Fruit fly (Drosophila melanogaster) whole organism, pupa: Measurements from ENCODE around the gene CG5003.

Experiments
- CG10348 ChIP-seq: fragments of 200-800 bp; sonication (Bioruptor generic); IDR thresholded peaks from 2 replicates; pipeline ENCODE4 v1.3.6; 2022; ENCODE audit warnings: missing biosample characterization, missing genetic modification characterization
- CG12605 ChIP-seq: fragments of 200-800 bp; sonication (Bioruptor generic); IDR thresholded peaks from 2 replicates; pipeline ENCODE4 v1.3.6; 2022; ENCODE audit warnings: missing biosample characterization, missing genetic modification characterization
- CG13204 ChIP-seq: fragments of 200-800 bp; sonication (Bioruptor generic); optimal IDR thresholded peaks from 2 replicates; lab custom pipeline; 2018; ENCODE audit warnings: missing biosample characterization, mild to moderate bottlenecking, missing genetic modification characterization, moderate library complexity
- CG14655 ChIP-seq: fragments of 200-800 bp; sonication (Bioruptor generic); optimal IDR thresholded peaks from 3 replicates; lab custom pipeline; 2017; ENCODE audit warnings: mild to moderate bottlenecking, missing biosample characterization, missing genetic modification reagents, missing genetic modification characterization
- CG15710 ChIP-seq: fragments of 200-800 bp; sonication (Bioruptor generic); optimal IDR thresholded peaks from 2 replicates; lab custom pipeline; 2018; ENCODE audit warnings: missing biosample characterization, mild to moderate bottlenecking, missing genetic modification characterization, moderate library complexity
- CG17806 ChIP-seq: fragments of 200-800 bp; sonication (Bioruptor generic); optimal IDR thresholded peaks from 2 replicates; lab custom pipeline; 2018; ENCODE audit warnings: missing biosample characterization, mild to moderate bottlenecking, missing genetic modification characterization, moderate library complexity
- CG32121 ChIP-seq: fragments of 200-800 bp; sonication (Bioruptor generic); IDR thresholded peaks from 2 replicates; pipeline ENCODE4 v1.3.6; 2022; ENCODE audit warnings: missing biosample characterization, missing genetic modification characterization
- CG34367 ChIP-seq: fragments of 200-800 bp; sonication (Bioruptor generic); optimal IDR thresholded peaks from 2 replicates; lab custom pipeline; 2018; ENCODE audit warnings: missing biosample characterization, mild to moderate bottlenecking, missing genetic modification characterization
- CG4496 ChIP-seq: fragments of 200-800 bp; sonication (Bioruptor generic); IDR thresholded peaks from 3 replicates; pipeline ENCODE4 v1.3.6; 2022; ENCODE audit warnings: missing biosample characterization, missing genetic modification characterization
- CG8159 ChIP-seq: fragments of 200-800 bp; sonication (Bioruptor generic); optimal IDR thresholded peaks from 3 replicates; lab custom pipeline; 2018; ENCODE audit warnings: missing biosample characterization, mild to moderate bottlenecking, missing genetic modification characterization, moderate library complexity
- CG8301 ChIP-seq: fragments of 200-800 bp; sonication (Bioruptor generic); optimal IDR thresholded peaks from 2 replicates; lab custom pipeline; 2018; ENCODE audit warnings: missing biosample characterization, mild to moderate bottlenecking, missing genetic modification characterization
- CG9948 ChIP-seq: fragments of 200-800 bp; sonication (Bioruptor generic); optimal IDR thresholded peaks from 2 replicates; lab custom pipeline; 2018; ENCODE audit warnings: missing biosample characterization, mild to moderate bottlenecking, missing genetic modification characterization, moderate library complexity
- D1 ChIP-seq: fragments of 200-800 bp; sonication (Bioruptor generic); optimal IDR thresholded peaks from 2 replicates; lab custom pipeline; 2018; ENCODE audit warnings: missing biosample characterization, mild to moderate bottlenecking, missing genetic modification characterization, moderate library complexity
- EcR ChIP-seq: fragments of 200-800 bp; sonication (Bioruptor generic); optimal IDR thresholded peaks from 3 replicates; lab custom pipeline; 2019; ENCODE audit warnings: missing biosample characterization, missing genetic modification characterization, mild to moderate bottlenecking, moderate library complexity, missing genetic modification reagents
- Ets98B ChIP-seq: fragments of 200-800 bp; sonication (Bioruptor generic); IDR thresholded peaks from 2 replicates; pipeline ENCODE4 v1.3.6; 2022; ENCODE audit warnings: missing biosample characterization, missing genetic modification characterization
- Pif1A ChIP-seq: fragments of 200-800 bp; sonication (Bioruptor generic); optimal IDR thresholded peaks from 3 replicates; lab custom pipeline; 2016; ENCODE audit warnings: missing biosample characterization, missing genetic modification characterization
- Pif1B ChIP-seq: fragments of 200-800 bp; sonication (Bioruptor generic); optimal IDR thresholded peaks from 3 replicates; lab custom pipeline; 2016; ENCODE audit warnings: missing biosample characterization, missing genetic modification characterization
- Snoo ChIP-seq: fragments of 200-800 bp; sonication (Bioruptor generic); optimal IDR thresholded peaks from 3 replicates; lab custom pipeline; 2017; ENCODE audit warnings: missing biosample characterization, mild to moderate bottlenecking, missing genetic modification characterization, inconsistent platforms
- fd96Ca ChIP-seq: fragments of 200-800 bp; sonication (Bioruptor generic); IDR thresholded peaks from 3 replicates; pipeline ENCODE4 v1.3.6; 2022; ENCODE audit warnings: missing biosample characterization, missing genetic modification characterization
- gl ChIP-seq: fragments of 200-800 bp; sonication (Bioruptor generic); optimal IDR thresholded peaks from 2 replicates; lab custom pipeline; 2018; ENCODE audit warnings: missing biosample characterization, mild to moderate bottlenecking, missing genetic modification characterization
- rn ChIP-seq: fragments of 200-800 bp; sonication (Bioruptor generic); IDR thresholded peaks from 2 replicates; pipeline ENCODE4 v1.3.6; 2022; ENCODE audit warnings: missing biosample characterization, missing genetic modification characterization

Gene CG5003

dm6 chr3R:27922673-27923175 is 6.4 kb upstream of the CG5003 start, which contains the start of gene RpL4:
Gene RpL4, plus strand, starts transcription at chr3R:27922821.
- TF ChIP-seq CG13204 (GFP tag; lab: Kevin White, UChicago) = no peak
- peak; percentile 65 for TF ChIP-seq CG15710 (tag; lab: Kevin White, UChicago)
- TF ChIP-seq CG17806 (tag; lab: Kevin White, UChicago) = no peak
- TF ChIP-seq CG9948 (tag; lab: Kevin White, UChicago) = peak; percentile 3
- TF ChIP-seq CG12605 (GFP tag; lab: Robert Waterston, UW) = peak; percentile 67; the same call in 1 of the 2 replicates
- no peak for TF ChIP-seq CG10348
- TF ChIP-seq CG32121 (GFP tag; lab: Robert Waterston, UW) = 0 out of 2 replicates have a peak, but pooled peaks have one; percentile 40
- peak; percentile 76 for TF ChIP-seq Pif1A
- TF ChIP-seq CG14655 (GFP tag; lab: Kevin White, UChicago) = no peak
- peak; percentile 80 for TF ChIP-seq CG34367 (tag; lab: Kevin White, UChicago)
- TF ChIP-seq fd96Ca (GFP tag; lab: Robert Waterston, UW) = peak; percentile 6; the same call in 1 of the 3 replicates
- TF ChIP-seq CG4496 (GFP tag; lab: Robert Waterston, UW) = peak; percentile 85
- no peak for TF ChIP-seq D1 (tag; lab: Kevin White, UChicago)
- peak; percentile 8 for TF ChIP-seq gl
- peak; percentile 47 for TF ChIP-seq CG8159 (tag; lab: Kevin White, UChicago)
- TF ChIP-seq EcR (GFP tag; lab: Kevin White, UChicago) = no peak
- peak; percentile 59 for TF ChIP-seq Ets98B
- peak; percentile 62; the same call in 1 of the 2 replicates for TF ChIP-seq rn
- TF ChIP-seq CG8301 = no peak
- peak; percentile 92 for TF ChIP-seq Snoo (tag; lab: Kevin White, UChicago)
- TF ChIP-seq Pif1B (GFP tag; lab: Kevin White, UChicago) = peak; percentile 40

- no peak for TF ChIP-seq D1 (tag; lab: Kevin White, UChicago)
- no peak for TF ChIP-seq CG8159 (tag; lab: Kevin White, UChicago)
- no peak for TF ChIP-seq gl
- TF ChIP-seq EcR (GFP tag; lab: Kevin White, UChicago) = no peak
- TF ChIP-seq CG17806 (tag; lab: Kevin White, UChicago) = no peak
- TF ChIP-seq CG10348 = no peak
- no peak for TF ChIP-seq Pif1A
- TF ChIP-seq fd96Ca (GFP tag; lab: Robert Waterston, UW) = no peak
- no peak for TF ChIP-seq Snoo (tag; lab: Kevin White, UChicago)
- TF ChIP-seq CG4496 (GFP tag; lab: Robert Waterston, UW) = no peak
- no peak for TF ChIP-seq CG34367 (tag; lab: Kevin White, UChicago)
- TF ChIP-seq CG14655 (GFP tag; lab: Kevin White, UChicago) = no peak
- no peak for TF ChIP-seq CG32121 (GFP tag; lab: Robert Waterston, UW)
- TF ChIP-seq Pif1B (GFP tag; lab: Kevin White, UChicago) = no peak
- no peak for TF ChIP-seq CG13204 (GFP tag; lab: Kevin White, UChicago)
- no peak for TF ChIP-seq Ets98B
- TF ChIP-seq rn = no peak
- TF ChIP-seq CG9948 (tag; lab: Kevin White, UChicago) = no peak
- TF ChIP-seq CG8301 = no peak
- TF ChIP-seq CG12605 (GFP tag; lab: Robert Waterston, UW) = no peak
Observed at dm6 chr3R:27921982-27922672, 5.8 kb upstream of the CG5003 start, which contains the start of gene BCAS2. Gene BCAS2, minus strand, starts transcription at chr3R:27922356.

DNA sequence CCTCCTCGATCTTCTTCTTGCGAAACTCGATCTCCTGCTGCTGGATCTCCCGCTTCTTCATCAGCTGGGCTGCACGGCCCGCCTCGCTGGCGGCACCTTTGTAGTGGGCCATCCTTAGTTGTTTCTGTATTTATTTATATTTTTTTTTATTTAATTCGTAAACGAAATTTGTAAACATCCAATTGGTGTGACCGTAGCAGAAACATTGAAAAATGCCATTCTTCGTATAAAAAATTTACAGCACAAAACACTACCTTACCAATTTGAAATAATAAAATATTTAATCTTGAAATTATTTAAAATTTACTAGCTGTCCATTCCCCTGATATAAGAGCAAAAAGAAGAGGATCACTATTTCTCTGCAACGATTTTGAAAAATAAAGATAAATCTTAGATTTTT is 4.6 kb upstream of the CG5003 start, which contains the start of gene CG12259:
TSS of gene CG12259 (minus strand) at position 207 of the 400 bp plus-strand sequence.
- TF ChIP-seq Pif1B (GFP tag; lab: Kevin White, UChicago) (no peak), Ets98B (no peak), CG8159 (tag; lab: Kevin White, UChicago) (no peak), CG13204 (GFP tag; lab: Kevin White, UChicago) (no peak), rn (no peak), fd96Ca (GFP tag; lab: Robert Waterston, UW) (no peak), Pif1A (no peak), CG10348 (no peak), CG15710 (tag; lab: Kevin White, UChicago) (no peak), CG14655 (GFP tag; lab: Kevin White, UChicago) (no peak)

DNA sequence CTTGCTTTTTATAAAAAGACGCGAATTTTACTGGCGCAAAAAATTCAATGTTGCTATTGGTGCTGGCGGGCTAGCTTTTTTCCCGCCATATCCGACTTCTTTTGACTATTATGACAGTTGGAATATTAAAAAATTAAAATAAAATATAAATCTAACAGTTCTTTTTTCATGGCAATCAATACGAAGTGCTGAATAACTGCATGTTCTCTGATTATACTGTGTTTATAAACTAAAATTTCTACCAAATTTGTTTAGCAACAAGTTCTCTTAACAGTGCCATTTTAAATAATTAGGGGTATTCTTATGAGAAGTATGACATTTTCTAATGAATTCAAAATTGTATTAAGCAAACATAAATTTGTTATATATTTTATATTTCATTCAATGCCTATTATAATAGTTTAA is 3.1 kb upstream of the CG5003 start, which contains the start of gene Boh1:
TSS of gene Boh1 (minus strand) at position 76 of the 405 bp plus-strand sequence.
- peak; percentile 39 for TF ChIP-seq Snoo (tag; lab: Kevin White, UChicago)
- TF ChIP-seq rn = no peak
- peak; percentile 46 for TF ChIP-seq CG8159 (tag; lab: Kevin White, UChicago)

dm6 chr3R:27912147-27912546 is 4.2 kb downstream of the CG5003 start, which contains the start of gene mil:
Gene mil, plus strand, starts transcription at chr3R:27912447.
- TF ChIP-seq fd96Ca (GFP tag; lab: Robert Waterston, UW) = no peak
- no peak for TF ChIP-seq D1 (tag; lab: Kevin White, UChicago)
- no peak for TF ChIP-seq Pif1B (GFP tag; lab: Kevin White, UChicago)
- no peak for TF ChIP-seq Ets98B

- peak; percentile 12 for TF ChIP-seq CG13204 (GFP tag; lab: Kevin White, UChicago)
- TF ChIP-seq CG10348 = no peak
- TF ChIP-seq Pif1B (GFP tag; lab: Kevin White, UChicago) = no peak
- TF ChIP-seq CG9948 (tag; lab: Kevin White, UChicago) = no peak
- no peak for TF ChIP-seq D1 (tag; lab: Kevin White, UChicago)
- TF ChIP-seq CG32121 (GFP tag; lab: Robert Waterston, UW) = no peak
- no peak for TF ChIP-seq CG17806 (tag; lab: Kevin White, UChicago)
- no peak for TF ChIP-seq rn
- no peak for TF ChIP-seq CG15710 (tag; lab: Kevin White, UChicago)
- TF ChIP-seq CG12605 (GFP tag; lab: Robert Waterston, UW) = 0 out of 2 replicates have a peak, but pooled peaks have one; percentile 11
- no peak for TF ChIP-seq CG14655 (GFP tag; lab: Kevin White, UChicago)
- TF ChIP-seq fd96Ca (GFP tag; lab: Robert Waterston, UW) = no peak
- TF ChIP-seq Snoo (tag; lab: Kevin White, UChicago) = no peak
- TF ChIP-seq CG4496 (GFP tag; lab: Robert Waterston, UW) = no peak
- peak; percentile 43 for TF ChIP-seq Pif1A
- TF ChIP-seq Ets98B = no peak
- TF ChIP-seq CG8301 = no peak
- no peak for TF ChIP-seq CG34367 (tag; lab: Kevin White, UChicago)
- TF ChIP-seq gl = no peak
- TF ChIP-seq, all 21 proteins: peak for 3
Observed at dm6 chr3R:27905695-27906094, 10.6 kb downstream of the CG5003 start, which contains the start of gene CG34353. Gene CG34353, minus strand, starts transcription at chr3R:27905843.
